Worm (Caenorhabditis elegans) whole organism, late embryonic: ENCODE results near the gene htrl-1.

Experiments used
- C38D4.7 ChIP-seq: fragments of 200-800 bp; sonication (Bioruptor generic); optimal IDR thresholded peaks from 2 replicates; lab custom pipeline; 2018; ENCODE audit warnings: mild to moderate bottlenecking, missing genetic modification characterization, moderate library complexity, missing compliant biosample characterization
- K02D7.2 ChIP-seq: sonication (generic microtip); optimal IDR thresholded peaks from 2 replicates; lab custom pipeline; 2017; ENCODE audit warnings: mild to moderate bottlenecking, missing genetic modification characterization, missing compliant biosample characterization
- K09A11.1 ChIP-seq: sonication (generic microtip); optimal IDR thresholded peaks from 2 replicates; lab custom pipeline; 2017; ENCODE audit warnings: antibody characterized with exemption, mild to moderate bottlenecking, missing genetic modification characterization, missing compliant biosample characterization; ENCODE audit not compliant: insufficient read depth
- T23F11.4 ChIP-seq: fragments of 200-800 bp; sonication (Bioruptor generic); optimal IDR thresholded peaks from 2 replicates; lab custom pipeline; 2018; ENCODE audit warnings: mild to moderate bottlenecking, missing genetic modification characterization, missing compliant biosample characterization
- Y22D7AL.16 ChIP-seq: sonication (generic microtip); optimal IDR thresholded peaks from 2 replicates; lab custom pipeline; 2016; ENCODE audit warnings: missing genetic modification characterization, missing compliant biosample characterization
- ceh-14 ChIP-seq: sonication (generic microtip); optimal IDR thresholded peaks from 2 replicates; lab custom pipeline; 2016; ENCODE audit warnings: missing genotype, missing genetic modification characterization, missing compliant biosample characterization
- ceh-18 ChIP-seq: sonication (generic microtip); optimal IDR thresholded peaks from 2 replicates; lab custom pipeline; 2016; ENCODE audit warnings: missing genetic modification characterization, missing compliant biosample characterization
- ceh-19 ChIP-seq: fragments of 200-800 bp; sonication (Bioruptor generic); optimal IDR thresholded peaks from 2 replicates; lab custom pipeline; 2018; ENCODE audit warnings: mild to moderate bottlenecking, missing genetic modification characterization, missing compliant biosample characterization
- ceh-2 ChIP-seq: sonication (generic microtip); optimal IDR thresholded peaks from 2 replicates; lab custom pipeline; 2016; ENCODE audit warnings: missing genotype, missing genetic modification characterization, missing compliant biosample characterization
- ceh-22 ChIP-seq: sonication (generic microtip); optimal IDR thresholded peaks from 2 replicates; lab custom pipeline; 2017; ENCODE audit warnings: missing biosample characterization, missing genetic modification characterization
- ceh-31 ChIP-seq: sonication (generic microtip); optimal IDR thresholded peaks from 2 replicates; lab custom pipeline; 2016; ENCODE audit warnings: missing genetic modification characterization, missing compliant biosample characterization
- ceh-48 ChIP-seq: sonication (generic microtip); optimal IDR thresholded peaks from 2 replicates; lab custom pipeline; 2016; ENCODE audit warnings: missing genetic modification characterization, inconsistent platforms, missing compliant biosample characterization
- ceh-6 ChIP-seq: fragments of 200-800 bp; sonication (Bioruptor generic); optimal IDR thresholded peaks from 2 replicates; lab custom pipeline; 2018; ENCODE audit warnings: mild to moderate bottlenecking, missing genetic modification characterization, missing compliant biosample characterization
- dve-1 ChIP-seq: sonication (generic microtip); optimal IDR thresholded peaks from 2 replicates; lab custom pipeline; 2017; ENCODE audit warnings: antibody characterized with exemption, mild to moderate bottlenecking, missing genetic modification characterization, missing compliant biosample characterization
- ets-4 ChIP-seq: sonication (generic microtip); optimal IDR thresholded peaks from 2 replicates; lab custom pipeline; 2016; ENCODE audit warnings: missing genetic modification characterization, missing compliant biosample characterization
- eyg-1 ChIP-seq: sonication (generic microtip); optimal IDR thresholded peaks from 2 replicates; lab custom pipeline; 2016; ENCODE audit warnings: missing genotype, missing genetic modification characterization, missing compliant biosample characterization
- fkh-10 ChIP-seq: fragments of 150-350 bp; optimal IDR thresholded peaks from 2 replicates; lab custom pipeline; 2014; ENCODE audit warnings: missing biosample characterization, missing genetic modification reagents, missing genetic modification characterization
- fkh-6 ChIP-seq: sonication (generic microtip); optimal IDR thresholded peaks from 2 replicates; lab custom pipeline; 2016; ENCODE audit warnings: missing genetic modification characterization, missing compliant biosample characterization
- hlh-15 ChIP-seq: sonication (generic microtip); optimal IDR thresholded peaks from 2 replicates; lab custom pipeline; 2016; ENCODE audit warnings: missing genetic modification characterization, missing compliant biosample characterization
- hlh-30 ChIP-seq: sonication (generic microtip); optimal IDR thresholded peaks from 2 replicates; lab custom pipeline; 2017; ENCODE audit warnings: antibody characterized with exemption, missing genetic modification characterization, missing compliant biosample characterization; ENCODE audit not compliant: insufficient read depth
- hlh-6 ChIP-seq: sonication (generic microtip); optimal IDR thresholded peaks from 2 replicates; lab custom pipeline; 2016; ENCODE audit warnings: missing genotype, missing genetic modification characterization, missing compliant biosample characterization
- hlh-8 ChIP-seq: sonication (generic microtip); optimal IDR thresholded peaks from 2 replicates; lab custom pipeline; 2016; ENCODE audit warnings: missing genotype, missing genetic modification characterization, missing compliant biosample characterization
- lim-6 ChIP-seq: sonication (generic microtip); optimal IDR thresholded peaks from 2 replicates; lab custom pipeline; 2016; ENCODE audit warnings: missing genetic modification characterization, missing compliant biosample characterization
- lin-11 ChIP-seq: fragments of 200-800 bp; sonication (Bioruptor generic); optimal IDR thresholded peaks from 2 replicates; lab custom pipeline; 2018; ENCODE audit warnings: mild to moderate bottlenecking, missing genetic modification characterization, missing compliant biosample characterization
- mec-3 ChIP-seq: sonication (generic microtip); optimal IDR thresholded peaks from 2 replicates; lab custom pipeline; 2016; ENCODE audit warnings: borderline replicate concordance, missing genetic modification characterization, missing compliant biosample characterization
- nfya-1 ChIP-seq: sonication (generic microtip); optimal IDR thresholded peaks from 2 replicates; lab custom pipeline; 2017; ENCODE audit warnings: missing genetic modification characterization, mild to moderate bottlenecking, missing compliant biosample characterization, antibody characterized with exemption, moderate library complexity
- nhr-11 ChIP-seq: fragments of 150-350 bp; optimal IDR thresholded peaks from 2 replicates; lab custom pipeline; 2014; ENCODE audit warnings: missing biosample characterization, missing genetic modification characterization
- nhr-232 ChIP-seq: sonication (generic microtip); optimal IDR thresholded peaks from 2 replicates; lab custom pipeline; 2016; ENCODE audit warnings: missing genetic modification characterization, missing compliant biosample characterization
- npax-4 ChIP-seq: sonication (generic microtip); optimal IDR thresholded peaks from 2 replicates; lab custom pipeline; 2016; ENCODE audit warnings: missing genetic modification characterization, missing compliant biosample characterization
- pat-9 ChIP-seq: fragments of 200-800 bp; sonication (Bioruptor generic); optimal IDR thresholded peaks from 2 replicates; lab custom pipeline; 2018; ENCODE audit warnings: mild to moderate bottlenecking, missing genetic modification characterization, moderate library complexity, missing compliant biosample characterization
- pha-4 ChIP-seq: fragments of 150-350 bp; optimal IDR thresholded peaks from 2 replicates; lab custom pipeline; 2018; ENCODE audit warnings: missing biosample characterization, missing genetic modification reagents, missing genetic modification characterization
- ref-2 ChIP-seq: sonication (generic microtip); optimal IDR thresholded peaks from 2 replicates; lab custom pipeline; 2016; ENCODE audit warnings: missing genetic modification characterization, missing compliant biosample characterization
- rnt-1 ChIP-seq: sonication (generic microtip); optimal IDR thresholded peaks from 2 replicates; lab custom pipeline; 2016; ENCODE audit warnings: missing genetic modification characterization, missing compliant biosample characterization
- sdc-2 ChIP-seq: sonication (generic microtip); optimal IDR thresholded peaks from 2 replicates; lab custom pipeline; 2016; ENCODE audit warnings: missing genotype, missing genetic modification characterization, missing compliant biosample characterization
- sox-2 ChIP-seq: fragments of 200-800 bp; sonication (Bioruptor generic); IDR thresholded peaks from 2 replicates; pipeline ENCODE4 v1.3.6; 2022; ENCODE audit warnings: missing genetic modification reagents, missing genetic modification characterization, missing compliant biosample characterization
- sox-4 ChIP-seq: sonication (generic microtip); optimal IDR thresholded peaks from 2 replicates; lab custom pipeline; 2017; ENCODE audit warnings: mild to moderate bottlenecking, missing genetic modification characterization, inconsistent platforms, missing compliant biosample characterization
- syd-9 ChIP-seq: sonication (generic microtip); optimal IDR thresholded peaks from 2 replicates; lab custom pipeline; 2016; ENCODE audit warnings: mild to moderate bottlenecking, missing genetic modification characterization, moderate library complexity, missing compliant biosample characterization
- tbx-2 ChIP-seq: sonication (generic microtip); optimal IDR thresholded peaks from 2 replicates; lab custom pipeline; 2016; ENCODE audit warnings: missing genetic modification characterization, missing compliant biosample characterization
- tbx-7 ChIP-seq: sonication (generic microtip); optimal IDR thresholded peaks from 2 replicates; lab custom pipeline; 2016; ENCODE audit warnings: missing genotype, missing genetic modification characterization, missing compliant biosample characterization
- ttx-3 ChIP-seq: sonication (generic microtip); optimal IDR thresholded peaks from 2 replicates; lab custom pipeline; 2016; ENCODE audit warnings: missing genetic modification reagents, missing genetic modification characterization, missing compliant biosample characterization
- unc-3 ChIP-seq, 2 experiments: fragments of 200-800 bp in 1 of 2; sonication (Bioruptor generic) in 1 of 2; sonication (generic microtip) in 1 of 2; conservative IDR thresholded peaks in 1 of 2; optimal IDR thresholded peaks in 1 of 2; 2 replicates each; pipeline versions ENCODE4 v1.3.6 to Lab custom; 2016 to 2022; ENCODE audit warnings: missing compliant biosample characterization in 2 of 2, missing genetic modification characterization in 2 of 2, missing genetic modification reagents in 1 of 2
- unc-42 ChIP-seq: sonication (generic microtip); optimal IDR thresholded peaks from 2 replicates; lab custom pipeline; 2016; ENCODE audit warnings: missing genotype, missing genetic modification characterization, missing compliant biosample characterization
- unc-55 ChIP-seq: sonication (generic microtip); optimal IDR thresholded peaks from 2 replicates; lab custom pipeline; 2017; ENCODE audit warnings: missing biosample characterization, missing genetic modification reagents, missing genetic modification characterization
- zip-5 ChIP-seq: sonication (generic microtip); optimal IDR thresholded peaks from 2 replicates; lab custom pipeline; 2016; ENCODE audit warnings: missing genetic modification characterization, missing compliant biosample characterization

The htrl-1 gene

DNA sequence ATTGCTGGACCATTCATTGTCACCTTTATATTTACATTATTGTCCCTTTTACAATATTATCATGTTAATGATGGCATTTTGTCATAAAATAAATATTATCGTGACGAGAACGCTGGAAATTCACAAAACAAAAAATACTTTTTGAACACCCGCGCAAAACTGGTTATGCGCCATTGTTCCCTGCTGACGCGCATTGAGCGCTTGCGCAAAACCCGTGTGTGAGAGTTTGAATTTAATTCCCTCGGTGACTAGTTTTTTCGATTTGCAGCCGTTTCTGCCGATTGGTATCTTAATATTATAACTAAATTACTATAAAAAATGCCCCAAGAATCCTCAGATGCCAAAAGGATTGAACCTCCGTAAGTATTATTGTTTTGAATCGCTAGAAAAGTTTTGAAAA, 25.3 kb upstream of the htrl-1 start, which contains the start of gene pafo-1 (continued):
- TF ChIP-seq ceh-22 (tag; lab: Kevin White, UChicago): no peak
- TF ChIP-seq lim-6 (tag; lab: Kevin White, UChicago): no peak
- peak; percentile 25 for TF ChIP-seq rnt-1 (tag; lab: Kevin White, UChicago)
- TF ChIP-seq ceh-48 (tag; lab: Kevin White, UChicago): peak; percentile 33
- peak; percentile 34 for TF ChIP-seq sox-4 (tag; lab: Kevin White, UChicago)
- TF ChIP-seq tbx-2 (tag; lab: Kevin White, UChicago): peak; percentile 57
- peak; percentile 9 for TF ChIP-seq ets-4 (tag; lab: Kevin White, UChicago)
- peak; percentile 32 for TF ChIP-seq pat-9 (tag; lab: Kevin White, UChicago)
- TF ChIP-seq zip-5: peak; percentile 9
- TF ChIP-seq K02D7.2 (tag; lab: Kevin White, UChicago): no peak
- TF ChIP-seq ceh-18 (tag; lab: Kevin White, UChicago): peak; percentile 30
- TF ChIP-seq C38D4.7 (GFP tag; lab: Kevin White, UChicago): peak; percentile 30
- TF ChIP-seq sox-2 (GFP tag; lab: Robert Waterston, UW): 0 out of 2 replicates have a peak, but pooled peaks have one; percentile 33
- peak; percentile 50; the same call in 1 of the 2 replicates for TF ChIP-seq unc-3 (GFP tag; conservative IDR thresholded peaks at IDR 0.05; lab: Robert Waterston, UW)
- peak; percentile 49 for TF ChIP-seq unc-3 (tag; optimal IDR thresholded peaks at IDR 0.05; lab: Kevin White, UChicago)
- no peak for TF ChIP-seq pha-4 (tag; lab: Kevin White, UChicago)
- peak; percentile 36 for TF ChIP-seq ceh-14 (tag; lab: Kevin White, UChicago)
- TF ChIP-seq K09A11.1: peak; percentile 33
- no peak for TF ChIP-seq T23F11.4 (GFP tag; lab: Kevin White, UChicago)
- TF ChIP-seq eyg-1 (tag; lab: Kevin White, UChicago): no peak
- TF ChIP-seq unc-42 (tag; lab: Kevin White, UChicago): no peak
- TF ChIP-seq ref-2 (tag; lab: Kevin White, UChicago): no peak
- TF ChIP-seq ceh-31 (tag; lab: Kevin White, UChicago): peak; percentile 43
- TF ChIP-seq hlh-15: no peak
- no peak for TF ChIP-seq Y22D7AL.16 (tag; lab: Kevin White, UChicago)
- TF ChIP-seq nfya-1 (tag; lab: Kevin White, UChicago): peak; percentile 73
- TF ChIP-seq npax-4 (tag; lab: Kevin White, UChicago): no peak
- TF ChIP-seq nhr-232: no peak
- TF ChIP-seq ceh-2: no peak
- TF ChIP-seq unc-55: peak; percentile 53
- TF ChIP-seq sdc-2 (tag; lab: Kevin White, UChicago): no peak
- TF ChIP-seq ttx-3 (tag; lab: Kevin White, UChicago): peak; percentile 12
- TF ChIP-seq hlh-8 (tag; lab: Kevin White, UChicago): no peak

DNA sequence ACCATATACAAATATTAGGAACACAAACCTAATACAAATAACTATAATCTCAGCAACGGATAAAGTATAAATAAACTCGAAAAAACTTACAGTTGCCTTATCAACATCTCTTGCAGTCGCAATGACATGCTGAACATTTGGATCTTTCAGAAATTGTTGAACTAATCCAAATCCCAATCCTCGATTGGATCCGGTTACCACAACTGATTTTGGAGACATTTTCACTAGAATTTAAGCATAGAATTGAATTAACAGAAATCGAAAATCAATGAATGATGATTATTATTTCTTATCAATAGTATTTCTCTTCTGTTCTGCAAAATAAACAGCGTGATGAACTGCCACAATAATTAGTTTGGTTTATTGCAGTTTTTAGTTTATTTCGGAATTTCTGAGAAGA, 24.0 kb upstream of the htrl-1 start, which contains the start of the genes C55A6.11 and C55A6.7:
Gene C55A6.11 (plus strand): TSS at position 301 of the 400 bp plus-strand sequence.
Gene C55A6.7 (minus strand): TSS at position 316 of the 400 bp plus-strand sequence.
- TF ChIP-seq nhr-11 (tag; lab: Kevin White, UChicago): no peak
- TF ChIP-seq lin-11 (tag; lab: Kevin White, UChicago): no peak
- TF ChIP-seq ceh-6 (GFP tag; lab: Kevin White, UChicago): no peak
- no peak for TF ChIP-seq unc-55
- TF ChIP-seq unc-3 (GFP tag; conservative IDR thresholded peaks at IDR 0.05; lab: Robert Waterston, UW): no peak
- no peak for TF ChIP-seq unc-3 (tag; optimal IDR thresholded peaks at IDR 0.05; lab: Kevin White, UChicago)
- no peak for TF ChIP-seq hlh-6
- TF ChIP-seq syd-9 (tag; lab: Kevin White, UChicago): no peak
- TF ChIP-seq fkh-6 (tag; lab: Kevin White, UChicago): no peak
- no peak for TF ChIP-seq ceh-14 (tag; lab: Kevin White, UChicago)
- TF ChIP-seq ttx-3 (tag; lab: Kevin White, UChicago): no peak
- no peak for TF ChIP-seq ceh-19 (GFP tag; lab: Kevin White, UChicago)
- no peak for TF ChIP-seq pat-9 (tag; lab: Kevin White, UChicago)
- no peak for TF ChIP-seq hlh-8 (tag; lab: Kevin White, UChicago)
- no peak for TF ChIP-seq mec-3 (tag; lab: Kevin White, UChicago)
- no peak for TF ChIP-seq tbx-7 (tag; lab: Kevin White, UChicago)
- TF ChIP-seq fkh-10 (GFP tag; lab: Kevin White, UChicago): no peak
- no peak for TF ChIP-seq hlh-30 (tag; lab: Kevin White, UChicago)
- TF ChIP-seq ets-4 (tag; lab: Kevin White, UChicago): no peak
- no peak for TF ChIP-seq dve-1
- TF ChIP-seq ceh-22 (tag; lab: Kevin White, UChicago): no peak
- TF ChIP-seq, all 69 proteins: peak for 0
